Fruit fly (Drosophila melanogaster) whole organism, embryonic: ENCODE measurements around the gene Mob3.

Experiments used
- Ada2b ChIP-seq: fragments of 200-800 bp; sonication (Bioruptor generic); IDR thresholded peaks from 2 replicates; pipeline ENCODE4 v1.3.6; 2022; ENCODE audit warnings: missing biosample characterization, missing genetic modification characterization
- B-H2 ChIP-seq: fragments of 200-800 bp; sonication (Bioruptor generic); optimal IDR thresholded peaks from 2 replicates; lab custom pipeline; 2018; ENCODE audit warnings: missing biosample characterization, mild to moderate bottlenecking, missing genetic modification characterization
- CG10565 ChIP-seq: fragments of 200-800 bp; sonication (Bioruptor generic); optimal IDR thresholded peaks from 3 replicates; lab custom pipeline; 2016; ENCODE audit warnings: missing biosample characterization, mild to moderate bottlenecking, missing genetic modification characterization
- CG12071 ChIP-seq: fragments of 200-800 bp; sonication (Bioruptor generic); optimal IDR thresholded peaks from 3 replicates; lab custom pipeline; 2018; ENCODE audit warnings: missing biosample characterization, mild to moderate bottlenecking, missing genetic modification characterization
- CG12299 ChIP-seq: fragments of 200-800 bp; sonication (Bioruptor generic); optimal IDR thresholded peaks from 2 replicates; lab custom pipeline; 2018; ENCODE audit warnings: missing biosample characterization, mild to moderate bottlenecking, missing genetic modification characterization
- CG13123 ChIP-seq: fragments of 200-800 bp; sonication (Bioruptor generic); optimal IDR thresholded peaks from 2 replicates; lab custom pipeline; 2016; ENCODE audit warnings: missing biosample characterization, missing genetic modification characterization
- CG15269 ChIP-seq: fragments of 200-800 bp; sonication (Bioruptor generic); optimal IDR thresholded peaks from 2 replicates; lab custom pipeline; 2018; ENCODE audit warnings: missing biosample characterization, mild to moderate bottlenecking, missing genetic modification characterization, moderate library complexity
- CG1529 ChIP-seq: fragments of 200-800 bp; sonication (Bioruptor generic); optimal IDR thresholded peaks from 3 replicates; lab custom pipeline; 2018; ENCODE audit warnings: missing biosample characterization, missing genetic modification characterization
- CG15696 ChIP-seq: fragments of 200-800 bp; sonication (Bioruptor generic); optimal IDR thresholded peaks from 2 replicates; lab custom pipeline; 2019; ENCODE audit warnings: missing biosample characterization, mild to moderate bottlenecking, missing genetic modification characterization, moderate library complexity
- CG17186 ChIP-seq: fragments of 200-800 bp; sonication (Bioruptor generic); optimal IDR thresholded peaks from 3 replicates; lab custom pipeline; 2017; ENCODE audit warnings: missing biosample characterization, missing genetic modification reagents, missing genetic modification characterization
- CG18011 ChIP-seq: fragments of 200-800 bp; sonication (Bioruptor generic); optimal IDR thresholded peaks from 2 replicates; lab custom pipeline; 2017; ENCODE audit warnings: missing biosample characterization, missing genetic modification characterization, mild to moderate bottlenecking, moderate library complexity, missing genotype
- CG2116 ChIP-seq: fragments of 200-800 bp; sonication (Bioruptor generic); optimal IDR thresholded peaks from 3 replicates; lab custom pipeline; 2018; ENCODE audit warnings: missing biosample characterization, mild to moderate bottlenecking, missing genetic modification characterization
- CG31388 ChIP-seq: fragments of 200-800 bp; sonication (Bioruptor generic); optimal IDR thresholded peaks from 2 replicates; lab custom pipeline; 2016; ENCODE audit warnings: missing biosample characterization, missing genetic modification characterization
- CG33557 ChIP-seq: fragments of 200-800 bp; sonication (Bioruptor generic); optimal IDR thresholded peaks from 2 replicates; lab custom pipeline; 2019; ENCODE audit warnings: missing biosample characterization, mild to moderate bottlenecking, missing genetic modification characterization, moderate library complexity
- CG42726 ChIP-seq: fragments of 200-800 bp; sonication (Bioruptor generic); IDR thresholded peaks from 2 replicates; pipeline ENCODE4 v1.3.6; 2022; ENCODE audit warnings: missing biosample characterization, missing genetic modification characterization; ENCODE audit not compliant: partially characterized antibody
- CG4617 ChIP-seq: fragments of 200-800 bp; sonication (Bioruptor generic); optimal IDR thresholded peaks from 3 replicates; lab custom pipeline; 2016; ENCODE audit warnings: missing biosample characterization, missing genetic modification characterization, borderline replicate concordance
- CG6175 ChIP-seq: fragments of 200-800 bp; sonication (Bioruptor generic); IDR thresholded peaks from 3 replicates; pipeline ENCODE4 v1.3.6; 2022; ENCODE audit warnings: missing biosample characterization, missing genetic modification characterization
- CG6272 ChIP-seq: fragments of 200-800 bp; sonication (Bioruptor generic); IDR thresholded peaks from 2 replicates; pipeline ENCODE4 v1.3.6; 2022; ENCODE audit warnings: missing biosample characterization, missing genetic modification characterization
- CG6654 ChIP-seq: fragments of 200-800 bp; sonication (Bioruptor generic); optimal IDR thresholded peaks from 2 replicates; lab custom pipeline; 2017; ENCODE audit warnings: missing biosample characterization, mild to moderate bottlenecking, missing genetic modification characterization
- CG6689 ChIP-seq: fragments of 200-800 bp; sonication (Bioruptor generic); IDR thresholded peaks from 2 replicates; pipeline ENCODE4 v1.3.6; 2022; ENCODE audit warnings: missing biosample characterization, missing genetic modification characterization
- CG7928 ChIP-seq: fragments of 200-800 bp; sonication (Bioruptor generic); optimal IDR thresholded peaks from 2 replicates; lab custom pipeline; 2017; ENCODE audit warnings: missing biosample characterization, mild to moderate bottlenecking, missing genetic modification characterization
- CTCF ChIP-seq: fragments of 200-800 bp; sonication (Bioruptor generic); optimal IDR thresholded peaks from 2 replicates; lab custom pipeline; 2017; ENCODE audit warnings: missing biosample characterization, mild to moderate bottlenecking, missing genetic modification characterization, moderate library complexity
- Chrac-16 ChIP-seq: fragments of 200-800 bp; sonication (Bioruptor generic); optimal IDR thresholded peaks from 3 replicates; lab custom pipeline; 2016; ENCODE audit warnings: missing biosample characterization, missing genetic modification characterization
- D19A ChIP-seq: fragments of 200-800 bp; optimal IDR thresholded peaks from 3 replicates; lab custom pipeline; 2019; ENCODE audit warnings: missing biosample characterization, mild to moderate bottlenecking, missing genetic modification characterization, moderate library complexity
- Dek ChIP-seq: fragments of 200-800 bp; sonication (Bioruptor generic); optimal IDR thresholded peaks from 3 replicates; lab custom pipeline; 2019; ENCODE audit warnings: missing biosample characterization, mild to moderate bottlenecking, missing genetic modification characterization, moderate library complexity
- Elba2 ChIP-seq: fragments of 200-800 bp; sonication (Bioruptor generic); optimal IDR thresholded peaks from 3 replicates; lab custom pipeline; 2016; ENCODE audit warnings: missing biosample characterization, missing genetic modification characterization
- Hmr ChIP-seq: fragments of 200-800 bp; sonication (Bioruptor generic); optimal IDR thresholded peaks from 3 replicates; lab custom pipeline; 2017; ENCODE audit warnings: mild to moderate bottlenecking, missing biosample characterization, missing genetic modification reagents, missing genetic modification characterization
- Mrtf ChIP-seq: fragments of 200-800 bp; sonication (Bioruptor generic); IDR thresholded peaks from 3 replicates; pipeline ENCODE4 v1.3.6; 2022; ENCODE audit warnings: missing biosample characterization, missing genetic modification characterization
- Usf ChIP-seq: fragments of 200-800 bp; sonication (Bioruptor generic); optimal IDR thresholded peaks from 2 replicates; lab custom pipeline; 2017; ENCODE audit warnings: missing genotype, missing biosample characterization, missing genetic modification characterization
- ab ChIP-seq: fragments of 200-800 bp; sonication (Bioruptor generic); optimal IDR thresholded peaks from 2 replicates; lab custom pipeline; 2016; ENCODE audit warnings: missing biosample characterization, missing genetic modification characterization
- chinmo ChIP-seq: fragments of 200-800 bp; sonication (Bioruptor generic); IDR thresholded peaks from 4 replicates; pipeline ENCODE4 v1.3.6; 2022; ENCODE audit warnings: missing biosample characterization, missing genetic modification characterization; ENCODE audit not compliant: partially characterized antibody
- eve ChIP-seq, 2 experiments: fragments of >200 bp; optimal IDR thresholded peaks; 2 replicates each; lab custom pipeline; 2017; ENCODE audit warnings: missing biosample characterization in 2 of 2, missing genetic modification characterization in 2 of 2
- fru ChIP-seq: fragments of >200 bp; optimal IDR thresholded peaks from 2 replicates; lab custom pipeline; 2017
- hb ChIP-seq: fragments of 200-800 bp; sonication (Bioruptor generic); IDR thresholded peaks from 3 replicates; pipeline ENCODE4 v1.3.6; 2022; ENCODE audit warnings: missing biosample characterization, missing genetic modification characterization; ENCODE audit not compliant: partially characterized antibody
- hth ChIP-seq: fragments of >200 bp; optimal IDR thresholded peaks from 2 replicates; lab custom pipeline; 2017; ENCODE audit warnings: inconsistent platforms
- insv ChIP-seq, 2 experiments: fragments of 200-800 bp; sonication (Bioruptor generic); optimal IDR thresholded peaks; 3 replicates each; lab custom pipeline; 2016 to 2018; ENCODE audit warnings: missing biosample characterization in 2 of 2, missing genetic modification characterization in 2 of 2
- jumu ChIP-seq: fragments of 200-800 bp; sonication (Bioruptor generic); optimal IDR thresholded peaks from 3 replicates; lab custom pipeline; 2016; ENCODE audit warnings: missing biosample characterization, missing genetic modification characterization
- kni ChIP-seq: fragments of 200-800 bp; sonication (Bioruptor generic); optimal IDR thresholded peaks from 3 replicates; lab custom pipeline; 2017; ENCODE audit warnings: mild to moderate bottlenecking, missing biosample characterization, missing genetic modification reagents, missing genetic modification characterization
- nerfin-2 ChIP-seq: fragments of 200-800 bp; sonication (Bioruptor generic); IDR thresholded peaks from 2 replicates; pipeline ENCODE4 v1.3.6; 2022; ENCODE audit warnings: missing biosample characterization, missing genetic modification characterization; ENCODE audit not compliant: partially characterized antibody
- pum ChIP-seq: fragments of 200-800 bp; sonication (Bioruptor generic); optimal IDR thresholded peaks from 2 replicates; lab custom pipeline; 2016; ENCODE audit warnings: missing biosample characterization, missing genetic modification characterization
- ro ChIP-seq: fragments of 200-800 bp; sonication (Bioruptor generic); IDR thresholded peaks from 2 replicates; pipeline ENCODE4 v1.3.6; 2022; ENCODE audit warnings: missing biosample characterization, missing genetic modification characterization
- sisA ChIP-seq: fragments of 200-800 bp; sonication (Bioruptor generic); IDR thresholded peaks from 2 replicates; pipeline ENCODE4 v1.3.6; 2022; ENCODE audit warnings: missing biosample characterization, missing genetic modification characterization
- stc ChIP-seq: fragments of 200-800 bp; sonication (Bioruptor generic); IDR thresholded peaks from 2 replicates; pipeline ENCODE4 v1.3.6; 2022; ENCODE audit warnings: missing biosample characterization, missing genetic modification characterization
- toy ChIP-seq: fragments of 200-800 bp; sonication (Bioruptor generic); IDR thresholded peaks from 2 replicates; pipeline ENCODE4 v1.3.6; 2022; ENCODE audit warnings: missing biosample characterization, missing genetic modification characterization
- trh ChIP-seq: fragments of 200-800 bp; sonication (Bioruptor generic); optimal IDR thresholded peaks from 2 replicates; lab custom pipeline; 2016; ENCODE audit warnings: missing biosample characterization, missing genetic modification characterization
- ttk ChIP-seq: fragments of 200-800 bp; sonication (Bioruptor generic); IDR thresholded peaks from 2 replicates; pipeline ENCODE4 v2.1.2; 2022; ENCODE audit warnings: missing biosample characterization, missing genetic modification characterization
- tup ChIP-seq: fragments of 200-800 bp; sonication (Bioruptor generic); optimal IDR thresholded peaks from 2 replicates; lab custom pipeline; 2016; ENCODE audit warnings: missing biosample characterization, mild to moderate bottlenecking, missing genetic modification characterization, moderate library complexity
- tx ChIP-seq: fragments of 200-800 bp; sonication (Bioruptor generic); optimal IDR thresholded peaks from 2 replicates; lab custom pipeline; 2016; ENCODE audit warnings: missing biosample characterization, missing genetic modification characterization
- yki ChIP-seq: fragments of >200 bp; optimal IDR thresholded peaks from 3 replicates; lab custom pipeline; 2018
- zf30C ChIP-seq: fragments of 200-800 bp; sonication (Bioruptor generic); optimal IDR thresholded peaks from 3 replicates; lab custom pipeline; 2018; ENCODE audit warnings: missing biosample characterization, mild to moderate bottlenecking, missing genetic modification characterization

Mob3 gene

DNA sequence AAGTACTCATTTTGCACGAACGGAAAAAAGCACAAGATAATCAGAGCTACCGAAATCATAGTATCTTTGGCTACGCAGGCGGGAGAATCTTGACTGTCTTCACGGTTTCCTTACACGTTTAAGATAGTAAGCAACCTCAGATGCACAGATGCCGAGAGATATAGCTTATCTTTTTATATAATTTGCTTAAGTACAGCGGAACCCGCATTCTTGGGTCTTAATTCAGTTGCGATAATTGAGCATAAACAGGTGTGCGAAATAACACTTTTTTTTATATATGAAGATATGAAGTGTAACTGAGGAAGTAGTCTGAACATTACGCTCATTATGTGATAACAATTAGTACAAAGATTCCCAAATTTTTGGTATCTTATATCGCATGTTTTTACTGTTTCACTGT is 15.6 kb downstream of the Mob3 start, which contains the start of gene CG34043:
CG34043 (minus strand) TSS at position 101 of the 400 bp plus-strand sequence.
- TF ChIP-seq nerfin-2 (GFP tag; lab: Robert Waterston, UW) = no peak
- TF ChIP-seq Dek (tag; lab: Kevin White, UChicago) = no peak
- no peak for TF ChIP-seq CG31388 (GFP tag; lab: Kevin White, UChicago)
- no peak for TF ChIP-seq CTCF (GFP tag; lab: Kevin White, UChicago)
- TF ChIP-seq CG12299 = no peak
- no peak for TF ChIP-seq CG2116
- TF ChIP-seq CG17186 (GFP tag; lab: Kevin White, UChicago) = no peak
- no peak for TF ChIP-seq stc (GFP tag; lab: Robert Waterston, UW)
- no peak for TF ChIP-seq ttk (GFP tag; lab: Robert Waterston, UW)
- TF ChIP-seq CG6272 (GFP tag; lab: Robert Waterston, UW) = no peak
- no peak for TF ChIP-seq CG6654 (GFP tag; lab: Kevin White, UChicago)
- no peak for TF ChIP-seq ab (GFP tag; lab: Kevin White, UChicago)
- no peak for TF ChIP-seq CG13123 (GFP tag; lab: Kevin White, UChicago)
- no peak for TF ChIP-seq CG42726
- TF ChIP-seq trh (GFP tag; lab: Kevin White, UChicago) = no peak
- TF ChIP-seq pum (GFP tag; lab: Kevin White, UChicago) = no peak
- TF ChIP-seq B-H2 (GFP tag; lab: Kevin White, UChicago) = no peak
- TF ChIP-seq Hmr (GFP tag; lab: Kevin White, UChicago) = no peak
- TF ChIP-seq jumu = no peak
- no peak for TF ChIP-seq Ada2b

DNA sequence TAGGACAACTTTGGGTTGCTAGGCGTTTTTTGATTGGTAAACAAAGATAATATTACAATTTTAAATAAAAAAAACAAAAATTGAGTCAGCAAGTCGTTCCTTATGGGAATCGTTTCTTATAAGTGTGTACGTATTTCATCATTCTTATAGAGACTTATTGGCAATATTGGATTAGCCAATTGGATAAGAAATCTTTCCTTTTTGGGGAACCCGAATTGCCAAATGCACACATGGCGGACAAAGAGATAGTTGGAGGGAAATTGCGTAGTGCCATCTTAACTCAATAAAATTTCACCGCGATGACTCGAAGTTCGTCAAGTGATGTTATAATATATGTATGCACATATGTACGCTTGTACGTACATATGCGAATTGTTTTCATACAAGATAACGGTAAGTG is 26.1 kb downstream of the Mob3 start:
- peak; percentile 100 for TF ChIP-seq Elba2 (GFP tag; lab: Kevin White, UChicago)
- no peak for TF ChIP-seq CG7928 (GFP tag; lab: Kevin White, UChicago)
- TF ChIP-seq insv (GFP tag; optimal IDR thresholded peaks at IDR 0.05; lab: Kevin White, UChicago) = peak in 1 of 2 experiments; percentile 94

DNA sequence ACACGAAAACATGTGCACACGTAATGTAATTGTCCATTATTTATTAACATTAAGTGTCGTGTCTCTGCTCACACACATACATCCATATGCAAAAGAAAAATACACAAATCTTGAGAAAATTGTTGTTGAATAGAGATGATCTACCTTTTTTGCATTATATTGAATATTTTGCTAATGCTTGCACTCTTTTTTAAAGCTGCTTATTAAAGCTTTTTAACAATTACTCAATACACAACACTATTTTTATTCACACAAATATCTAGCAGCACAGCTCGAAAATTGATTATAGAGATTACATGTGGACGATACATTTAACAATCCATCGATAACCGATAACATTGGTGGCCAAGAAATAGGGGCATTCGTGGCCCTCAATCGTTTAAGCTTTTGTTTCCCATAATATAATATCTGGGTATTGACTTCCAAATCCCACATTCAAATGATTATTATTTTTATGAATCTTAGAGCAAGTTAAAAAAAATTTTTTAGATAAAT is 27.0 kb downstream of the Mob3 start, which contains the start of gene Ufd4:
Ufd4 (minus strand) TSS at position 300 of the 495 bp plus-strand sequence.
- no peak for TF ChIP-seq yki
- peak; percentile 43 for TF ChIP-seq CG2116
- TF ChIP-seq ro = no peak
- TF ChIP-seq CG33557 (GFP tag; lab: Kevin White, UChicago) = no peak
- peak; percentile 58 for TF ChIP-seq tx
- TF ChIP-seq Mrtf (GFP tag; lab: Robert Waterston, UW) = no peak; the same call in 2 of the 3 replicates
- TF ChIP-seq CG18011 = peak; percentile 19
- TF ChIP-seq fru (lab: Kevin White, UChicago) = no peak
- no peak for TF ChIP-seq hb (GFP tag; lab: Robert Waterston, UW)
- no peak for TF ChIP-seq CG6175 (GFP tag; lab: Robert Waterston, UW)
- TF ChIP-seq Usf (GFP tag; lab: Kevin White, UChicago) = no peak
- TF ChIP-seq CG10565 (GFP tag; lab: Kevin White, UChicago) = no peak
- no peak for TF ChIP-seq tup (GFP tag; lab: Kevin White, UChicago)
- peak; percentile 68 for TF ChIP-seq CG4617 (GFP tag; lab: Kevin White, UChicago)
- TF ChIP-seq D19A (tag; lab: Kevin White, UChicago) = no peak
- no peak for TF ChIP-seq toy
- no peak for TF ChIP-seq chinmo (GFP tag; lab: Robert Waterston, UW)
- peak; percentile 65 for TF ChIP-seq CG15696 (tag; lab: Kevin White, UChicago)
- no peak for TF ChIP-seq eve (GFP tag; optimal IDR thresholded peaks at IDR 0.05; lab: Kevin White, UChicago)
- peak; percentile 55 for TF ChIP-seq Chrac-16 (GFP tag; lab: Kevin White, UChicago)
- TF ChIP-seq kni (GFP tag; lab: Kevin White, UChicago) = no peak
- no peak for TF ChIP-seq CG15269 (tag; lab: Kevin White, UChicago)
- TF ChIP-seq zf30C (GFP tag; lab: Kevin White, UChicago) = no peak
- TF ChIP-seq CG1529 = no peak
- TF ChIP-seq hth (lab: Kevin White, UChicago) = no peak
- no peak for TF ChIP-seq CG12299
- no peak for TF ChIP-seq sisA
- peak; percentile 75; the same call in 1 of the 2 replicates for TF ChIP-seq CG6689 (GFP tag; lab: Robert Waterston, UW)
- no peak for TF ChIP-seq CG12071 (GFP tag; lab: Kevin White, UChicago)
